Fruit fly (Drosophila melanogaster) whole organism, embryonic: Measurements from ENCODE around the gene schlank.
A peak's percentile ranks its signal among the peaks of the same experiment; 100 is the strongest.

ENCODE experiments used
- Antp ChIP-seq: fragments of 200-800 bp; sonication (Bioruptor generic); optimal IDR thresholded peaks from 3 replicates; lab custom pipeline; 2016; ENCODE audit warnings: missing biosample characterization, missing genetic modification characterization
- Asciz ChIP-seq: fragments of 200-800 bp; sonication (Bioruptor generic); optimal IDR thresholded peaks from 2 replicates; lab custom pipeline; 2017; ENCODE audit warnings: missing biosample characterization, mild to moderate bottlenecking, missing genetic modification characterization, missing genetic modification reagents
- Atf6 ChIP-seq: fragments of 200-800 bp; sonication (Bioruptor generic); IDR thresholded peaks from 2 replicates; pipeline ENCODE4 v1.3.6; 2022; ENCODE audit warnings: missing biosample characterization, missing genetic modification characterization
- B-H2 ChIP-seq: fragments of 200-800 bp; sonication (Bioruptor generic); optimal IDR thresholded peaks from 2 replicates; lab custom pipeline; 2018; ENCODE audit warnings: missing biosample characterization, mild to moderate bottlenecking, missing genetic modification characterization
- Bteb2 ChIP-seq: fragments of 200-800 bp; sonication (Bioruptor generic); optimal IDR thresholded peaks from 2 replicates; lab custom pipeline; 2016; ENCODE audit warnings: missing biosample characterization, missing genetic modification characterization
- CG10267 ChIP-seq: fragments of 200-800 bp; sonication (Bioruptor generic); optimal IDR thresholded peaks from 2 replicates; lab custom pipeline; 2018; ENCODE audit warnings: missing biosample characterization, mild to moderate bottlenecking, missing genetic modification characterization, moderate library complexity
- CG10274 ChIP-seq: fragments of 200-800 bp; sonication (Bioruptor generic); optimal IDR thresholded peaks from 3 replicates; lab custom pipeline; 2017; ENCODE audit warnings: missing biosample characterization, mild to moderate bottlenecking, missing genetic modification characterization
- CG10462 ChIP-seq: fragments of 200-800 bp; sonication (Bioruptor generic); optimal IDR thresholded peaks from 2 replicates; lab custom pipeline; 2016; ENCODE audit warnings: missing biosample characterization, missing genetic modification characterization
- CG31224 ChIP-seq: fragments of 200-800 bp; sonication (Bioruptor generic); IDR thresholded peaks from 2 replicates; pipeline ENCODE4 v1.3.6; 2022; ENCODE audit warnings: missing biosample characterization, missing genetic modification characterization
- CG31365 ChIP-seq: fragments of 200-800 bp; sonication (Bioruptor generic); optimal IDR thresholded peaks from 2 replicates; lab custom pipeline; 2018; ENCODE audit warnings: missing biosample characterization, mild to moderate bottlenecking, missing genetic modification characterization
- CG32767 ChIP-seq: fragments of 200-800 bp; sonication (Bioruptor generic); IDR thresholded peaks from 2 replicates; pipeline ENCODE4 v1.3.6; 2022; ENCODE audit warnings: missing biosample characterization, missing genetic modification characterization
- CG3847 ChIP-seq: fragments of 200-800 bp; sonication (Bioruptor generic); IDR thresholded peaks from 2 replicates; pipeline ENCODE4 v1.3.6; 2022; ENCODE audit warnings: missing biosample characterization, missing genetic modification characterization
- CG4707 ChIP-seq: fragments of 200-800 bp; sonication (Bioruptor generic); optimal IDR thresholded peaks from 2 replicates; lab custom pipeline; 2018; ENCODE audit warnings: missing biosample characterization, mild to moderate bottlenecking, missing genetic modification characterization, moderate library complexity
- CG6683 ChIP-seq: fragments of 200-800 bp; sonication (Bioruptor generic); optimal IDR thresholded peaks from 2 replicates; lab custom pipeline; 2017; ENCODE audit warnings: missing biosample characterization, mild to moderate bottlenecking, missing genetic modification characterization, missing genetic modification reagents
- CG6791 ChIP-seq: fragments of 200-800 bp; sonication (Bioruptor generic); IDR thresholded peaks from 3 replicates; pipeline ENCODE4 v1.3.6; 2022; ENCODE audit warnings: missing biosample characterization, missing genetic modification characterization; ENCODE audit not compliant: partially characterized antibody
- CG7556 ChIP-seq: fragments of 200-800 bp; sonication (Bioruptor generic); optimal IDR thresholded peaks from 2 replicates; lab custom pipeline; 2017; ENCODE audit warnings: missing biosample characterization, mild to moderate bottlenecking, missing genetic modification characterization
- CG7987 ChIP-seq: fragments of 200-800 bp; sonication (Bioruptor generic); optimal IDR thresholded peaks from 2 replicates; lab custom pipeline; 2018; ENCODE audit warnings: missing biosample characterization, mild to moderate bottlenecking, missing genetic modification characterization, moderate library complexity
- CG9932 ChIP-seq: fragments of 200-800 bp; sonication (Bioruptor generic); IDR thresholded peaks from 2 replicates; pipeline ENCODE4 v1.3.6; 2022; ENCODE audit warnings: missing biosample characterization, missing genetic modification characterization
- Dll ChIP-seq: fragments of 200-800 bp; sonication (Bioruptor generic); IDR thresholded peaks from 4 replicates; pipeline ENCODE4 v1.3.6; 2022; ENCODE audit warnings: missing biosample characterization, missing genetic modification characterization; ENCODE audit not compliant: partially characterized antibody
- Ets65A ChIP-seq: fragments of 200-800 bp; sonication (Bioruptor generic); peaks from one replicate; lab custom pipeline; 2016; ENCODE audit warnings: missing biosample characterization, missing genetic modification characterization
- H15 ChIP-seq: fragments of 200-800 bp; sonication (Bioruptor generic); IDR thresholded peaks from 3 replicates; pipeline ENCODE4 v1.3.6; 2022; ENCODE audit warnings: missing biosample characterization, missing genetic modification characterization
- Hr3 ChIP-seq: fragments of 200-800 bp; sonication (Bioruptor generic); optimal IDR thresholded peaks from 3 replicates; lab custom pipeline; 2016; ENCODE audit warnings: missing biosample characterization, missing genetic modification characterization
- Hr78 ChIP-seq, 2 experiments: fragments of 200-800 bp in 1 of 2; fragments of >200 bp in 1 of 2; sonication (Bioruptor generic) in 1 of 2; optimal IDR thresholded peaks; 2 replicates each; lab custom pipeline; 2017 to 2019; ENCODE audit warnings: missing biosample characterization in 2 of 2, missing genetic modification characterization in 2 of 2, mild to moderate bottlenecking in 1 of 2, moderate library complexity in 1 of 2
- MBD-R2 ChIP-seq: fragments of 200-800 bp; sonication (Bioruptor generic); IDR thresholded peaks from 2 replicates; pipeline ENCODE4 v1.3.6; 2022; ENCODE audit warnings: missing biosample characterization, missing genetic modification characterization
- Myb ChIP-seq: fragments of 200-800 bp; sonication (Bioruptor generic); optimal IDR thresholded peaks from 2 replicates; lab custom pipeline; 2016; ENCODE audit warnings: missing biosample characterization, missing genetic modification characterization
- Trl ChIP-seq, 3 experiments: fragments of >200 bp in 2 of 3; fragments of 200-800 bp in 1 of 3; sonication (Bioruptor generic) in 1 of 3; optimal IDR thresholded peaks; 2 replicates in 1 of 3; 3 replicates in 2 of 3; lab custom pipeline; 2016 to 2017; ENCODE audit warnings: missing biosample characterization in 1 of 3, missing genetic modification characterization in 1 of 3
- ash1 ChIP-seq: fragments of 200-800 bp; sonication (Bioruptor generic); optimal IDR thresholded peaks from 2 replicates; lab custom pipeline; 2018; ENCODE audit warnings: missing biosample characterization, mild to moderate bottlenecking, missing genetic modification characterization
- az2 ChIP-seq: fragments of 200-800 bp; sonication (Bioruptor generic); optimal IDR thresholded peaks from 3 replicates; lab custom pipeline; 2016; ENCODE audit warnings: missing biosample characterization, missing genetic modification characterization
- bbx ChIP-seq: fragments of 200-800 bp; sonication (Bioruptor generic); IDR thresholded peaks from 2 replicates; pipeline ENCODE4 v1.3.6; 2022; ENCODE audit warnings: missing biosample characterization, missing genetic modification characterization; ENCODE audit not compliant: partially characterized antibody
- cg ChIP-seq: fragments of 200-800 bp; sonication (Bioruptor generic); optimal IDR thresholded peaks from 3 replicates; lab custom pipeline; 2019; ENCODE audit warnings: missing biosample characterization, mild to moderate bottlenecking, missing genetic modification characterization, moderate library complexity
- dan ChIP-seq: fragments of 200-800 bp; sonication (Bioruptor generic); IDR thresholded peaks from 2 replicates; pipeline ENCODE4 v1.3.6; 2022; ENCODE audit warnings: missing biosample characterization, missing genetic modification characterization
- emc ChIP-seq: fragments of 200-800 bp; sonication (Bioruptor generic); optimal IDR thresholded peaks from 2 replicates; lab custom pipeline; 2016; ENCODE audit warnings: missing biosample characterization, missing genetic modification characterization
- fd96Cb ChIP-seq: fragments of 200-800 bp; sonication (Bioruptor generic); optimal IDR thresholded peaks from 2 replicates; lab custom pipeline; 2018; ENCODE audit warnings: missing biosample characterization, mild to moderate bottlenecking, missing genetic modification characterization, moderate library complexity
- gce ChIP-seq: fragments of 200-800 bp; sonication (Bioruptor generic); IDR thresholded peaks from 3 replicates; pipeline ENCODE4 v1.3.6; 2022; ENCODE audit warnings: missing biosample characterization, missing genetic modification characterization
- gcm2 ChIP-seq: fragments of 200-800 bp; sonication (Bioruptor generic); optimal IDR thresholded peaks from 2 replicates; lab custom pipeline; 2016; ENCODE audit warnings: missing biosample characterization, missing genetic modification characterization
- grau ChIP-seq: fragments of 200-800 bp; optimal IDR thresholded peaks from 3 replicates; lab custom pipeline; 2019; ENCODE audit warnings: missing biosample characterization, mild to moderate bottlenecking, missing genetic modification characterization, moderate library complexity
- ham ChIP-seq: fragments of 200-800 bp; sonication (Bioruptor generic); IDR thresholded peaks from 2 replicates; pipeline ENCODE4 v1.3.6; 2022; ENCODE audit warnings: missing biosample characterization, missing genetic modification characterization
- lmd ChIP-seq: fragments of 200-800 bp; sonication (Bioruptor generic); IDR thresholded peaks from 2 replicates; pipeline ENCODE4 v1.3.6; 2022; ENCODE audit warnings: missing biosample characterization, missing genetic modification characterization
- oc ChIP-seq: fragments of 200-800 bp; sonication (Bioruptor generic); optimal IDR thresholded peaks from 2 replicates; lab custom pipeline; 2018; ENCODE audit warnings: missing biosample characterization, mild to moderate bottlenecking, missing genetic modification characterization, moderate library complexity
- org-1 ChIP-seq: fragments of 200-800 bp; sonication (Bioruptor generic); optimal IDR thresholded peaks from 2 replicates; lab custom pipeline; 2017; ENCODE audit warnings: missing biosample characterization, missing genetic modification characterization
- pnt ChIP-seq: fragments of 200-800 bp; sonication (Bioruptor generic); optimal IDR thresholded peaks from 3 replicates; lab custom pipeline; 2016; ENCODE audit warnings: missing biosample characterization, missing genetic modification characterization
- prd ChIP-seq, 3 experiments: fragments of >200 bp in 2 of 3; fragments of 200-800 bp in 1 of 3; sonication (Bioruptor generic) in 1 of 3; optimal IDR thresholded peaks in 2 of 3; IDR thresholded peaks in 1 of 3; 2 replicates in 2 of 3; 3 replicates in 1 of 3; pipeline versions ENCODE4 v1.3.6 to Lab custom; 2017 to 2022; ENCODE audit warnings: missing biosample characterization in 1 of 3, missing genetic modification characterization in 1 of 3
- psq ChIP-seq: fragments of 200-800 bp; sonication (Bioruptor generic); optimal IDR thresholded peaks from 2 replicates; lab custom pipeline; 2017; ENCODE audit warnings: missing biosample characterization, missing genetic modification characterization
- sens ChIP-seq: fragments of 200-800 bp; sonication (Bioruptor generic); peaks from one replicate; lab custom pipeline; 2016; ENCODE audit warnings: missing biosample characterization, missing genetic modification characterization
- sna ChIP-seq: fragments of 200-800 bp; sonication (Bioruptor generic); IDR thresholded peaks from 2 replicates; pipeline ENCODE4 v1.3.6; 2022; ENCODE audit warnings: missing biosample characterization, missing genetic modification characterization; ENCODE audit not compliant: partially characterized antibody
- wor ChIP-seq: fragments of 200-800 bp; sonication (Bioruptor generic); IDR thresholded peaks from 2 replicates; pipeline ENCODE4 v1.3.6; 2022; ENCODE audit warnings: missing biosample characterization, missing genetic modification characterization
- zf30C ChIP-seq: fragments of 200-800 bp; sonication (Bioruptor generic); optimal IDR thresholded peaks from 3 replicates; lab custom pipeline; 2018; ENCODE audit warnings: missing biosample characterization, mild to moderate bottlenecking, missing genetic modification characterization

The schlank gene

DNA sequence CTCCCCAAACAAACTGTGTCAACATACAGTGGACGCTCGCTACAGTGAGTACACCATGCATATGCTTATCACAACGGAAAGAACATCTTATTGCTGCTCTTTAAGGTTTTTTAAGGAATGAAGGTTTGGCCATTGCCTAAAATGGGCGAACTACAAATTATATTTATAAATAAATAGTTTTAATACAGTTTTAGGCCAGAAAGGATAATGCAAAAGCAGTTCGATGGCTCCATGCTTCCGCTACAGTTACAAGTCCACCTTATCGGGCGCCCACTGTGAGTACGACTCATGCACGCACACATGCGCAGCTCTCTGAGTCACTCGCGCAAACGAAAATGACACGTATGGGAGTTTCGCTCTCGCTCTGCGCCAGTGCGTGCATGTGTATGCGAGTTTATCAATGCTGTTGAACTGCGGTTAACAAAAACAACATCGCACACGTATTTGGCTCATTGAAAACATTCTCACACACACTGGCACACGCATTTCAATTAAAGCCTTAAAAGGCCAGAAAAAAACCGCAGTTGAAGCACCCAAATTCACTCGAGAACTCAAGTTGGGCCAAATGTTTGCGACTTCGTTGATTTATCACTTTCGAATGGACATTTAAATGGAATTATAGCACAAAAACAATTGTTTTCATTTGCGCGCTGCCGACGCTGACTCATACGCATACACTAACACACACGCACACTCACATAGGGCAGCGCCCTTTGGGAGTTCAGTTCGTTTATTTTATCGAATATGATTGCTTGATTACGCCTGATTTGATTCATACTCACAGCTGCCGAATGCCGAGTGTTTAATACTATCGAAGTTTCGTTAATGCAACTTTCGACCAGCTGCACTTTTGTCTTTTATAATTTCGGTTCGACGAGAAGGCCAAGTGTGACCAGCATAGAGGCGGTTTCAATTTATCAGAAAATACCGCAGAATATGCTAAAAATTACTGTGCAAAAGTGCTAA is 42.5 kb downstream of the schlank start, which contains the start of gene sqh (continued):
- TF ChIP-seq H15 (GFP tag; lab: Robert Waterston, UW) (peak; percentile 78), ash1 (GFP tag; lab: Kevin White, UChicago) (no peak), Myb (GFP tag; lab: Kevin White, UChicago) (peak; percentile 2), ham (GFP tag; lab: Robert Waterston, UW) (peak; percentile 72), Dll (no peak), prd (optimal IDR thresholded peaks at IDR 0.05; lab: Kevin White, UChicago) (no peak), prd (GFP tag; IDR thresholded peaks at IDR 0.05; lab: Robert Waterston, UW) (peak; percentile 94), grau (tag; lab: Kevin White, UChicago) (peak; percentile 99), emc (no peak), MBD-R2 (GFP tag; lab: Robert Waterston, UW) (peak; percentile 68), CG10462 (GFP tag; lab: Kevin White, UChicago) (peak; percentile 52), Trl (optimal IDR thresholded peaks at IDR 0.05; lab: Kevin White, UChicago) (peak; percentile 36 to 49), Trl (GFP tag; optimal IDR thresholded peaks at IDR 0.05; lab: Kevin White, UChicago) (peak; percentile 26), fd96Cb (tag; lab: Kevin White, UChicago) (peak; percentile 80), gcm2 (GFP tag; lab: Kevin White, UChicago) (peak; percentile 68), CG7556 (GFP tag; lab: Kevin White, UChicago) (peak; percentile 90), cg (GFP tag; lab: Kevin White, UChicago) (peak; percentile 98), CG6791 (GFP tag; lab: Robert Waterston, UW) (no peak), psq (GFP tag; lab: Kevin White, UChicago) (peak; percentile 50), Asciz (GFP tag; lab: Kevin White, UChicago) (peak; percentile 78), Ets65A (GFP tag; lab: Kevin White, UChicago) (peak; percentile 94), gce (peak; percentile 57; the same call in 2 of the 3 replicates), CG32767 (GFP tag; lab: Robert Waterston, UW) (peak; percentile 89), CG3847 (GFP tag; lab: Robert Waterston, UW) (peak; percentile 93), Atf6 (GFP tag; lab: Robert Waterston, UW) (peak; percentile 94), sna (GFP tag; lab: Robert Waterston, UW) (no peak), CG10274 (GFP tag; lab: Kevin White, UChicago) (peak; percentile 69), az2 (GFP tag; lab: Kevin White, UChicago) (peak; percentile 85), sens (peak; percentile 92), pnt (GFP tag; lab: Kevin White, UChicago) (no peak), oc (tag; lab: Kevin White, UChicago) (no peak), Antp (GFP tag; lab: Kevin White, UChicago) (peak; percentile 43), CG6683 (GFP tag; lab: Kevin White, UChicago) (peak; percentile 81), CG7987 (GFP tag; lab: Kevin White, UChicago) (peak; percentile 66), zf30C (GFP tag; lab: Kevin White, UChicago) (no peak), Bteb2 (GFP tag; lab: Kevin White, UChicago) (peak; percentile 58), Hr78 (GFP tag; optimal IDR thresholded peaks at IDR 0.05; lab: Kevin White, UChicago) (peak in 1 of 2 experiments; percentile 72), CG9932 (peak; percentile 89), org-1 (GFP tag; lab: Kevin White, UChicago) (peak; percentile 86), wor (peak; percentile 81), CG10267 (tag; lab: Kevin White, UChicago) (peak; percentile 64), CG31365 (tag; lab: Kevin White, UChicago) (peak; percentile 50), dan (peak; percentile 59; the same call in 1 of the 2 replicates), Hr3 (GFP tag; lab: Kevin White, UChicago) (peak; percentile 88), B-H2 (peak; percentile 77), CG4707 (GFP tag; lab: Kevin White, UChicago) (peak; percentile 78), bbx (GFP tag; lab: Robert Waterston, UW) (no peak), lmd (GFP tag; lab: Robert Waterston, UW) (peak; percentile 96), CG31224 (peak; percentile 83)
